Fruit fly (Drosophila melanogaster): ENCODE data around the gene Scgdelta.

Scgdelta gene

dm6 chrX:1773532-1774346 is 19.9 kb upstream of the Scgdelta start, which contains the start of the genes prage and Adar (continued):
- TF ChIP-seq caup (GFP tag; optimal IDR thresholded peaks at IDR 0.05; ENCODE audit: severe bottlenecking) (no peak), lov (optimal IDR thresholded peaks at IDR 0.05) (no peak), lov (GFP tag; IDR thresholded peaks at IDR 0.05) (no peak), tll (GFP tag; optimal IDR thresholded peaks at IDR 0.05) (no peak), CG13123 (GFP tag; optimal IDR thresholded peaks at IDR 0.05) (no peak), gsb-n (tag; optimal IDR thresholded peaks at IDR 0.05) (no peak), kah (GFP tag; optimal IDR thresholded peaks at IDR 0.05) (no peak), bbx (GFP tag; IDR thresholded peaks at IDR 0.05; ENCODE audit: partially characterized antibody) (peak; percentile 85), da (GFP tag; optimal IDR thresholded peaks at IDR 0.05) (no peak), Sry-δ (GFP tag; optimal IDR thresholded peaks at IDR 0.05) (peak; percentile 90), trh (GFP tag; optimal IDR thresholded peaks at IDR 0.05) (no peak), ro (GFP tag; IDR thresholded peaks at IDR 0.05) (no peak), tin (GFP tag; optimal IDR thresholded peaks at IDR 0.05) (no peak), tx (GFP tag; optimal IDR thresholded peaks at IDR 0.05) (no peak), GATAe (GFP tag; conservative IDR thresholded peaks at IDR 0.05) (no peak), Antp (GFP tag; optimal IDR thresholded peaks at IDR 0.05) (no peak), MESR4 (GFP tag; optimal IDR thresholded peaks at IDR 0.05) (peak; percentile 66), sob (GFP tag; IDR thresholded peaks at IDR 0.05) (peak; percentile 14; the same call in 1 of the 2 replicates), shn (GFP tag; optimal IDR thresholded peaks at IDR 0.05) (no peak), fd96Cb (tag; optimal IDR thresholded peaks at IDR 0.05) (no peak), CG34376 (GFP tag; optimal IDR thresholded peaks at IDR 0.05) (no peak), cato (GFP tag; optimal IDR thresholded peaks at IDR 0.05; ENCODE audit: borderline replicate concordance) (no peak), Atf6 (GFP tag; IDR thresholded peaks at IDR 0.05) (no peak), CG4404 (GFP tag; IDR thresholded peaks at IDR 0.05) (no peak)

- peak; percentile 66; the same call in 1 of the 2 replicates for TF ChIP-seq Bgb (GFP tag; IDR thresholded peaks at IDR 0.05; ENCODE audit: partially characterized antibody)
- TF ChIP-seq CG42726 (GFP tag; IDR thresholded peaks at IDR 0.05; ENCODE audit: partially characterized antibody), result 0 out of 2 replicates have a peak, but pooled peaks have one; percentile 35
- TF ChIP-seq CG11085 (GFP tag; IDR thresholded peaks at IDR 0.05), result no peak
- peak; percentile 72 for TF ChIP-seq gfzf (GFP tag; optimal IDR thresholded peaks at IDR 0.05)
- peak; percentile 19 for TF ChIP-seq mirr (GFP tag; optimal IDR thresholded peaks at IDR 0.05)
- TF ChIP-seq odd (GFP tag; optimal IDR thresholded peaks at IDR 0.05), result no peak
- no peak for TF ChIP-seq Dek (tag; optimal IDR thresholded peaks at IDR 0.05)
- no peak for TF ChIP-seq croc (GFP tag; conservative IDR thresholded peaks at IDR 0.05)
- no peak for TF ChIP-seq CG3407 (GFP tag; optimal IDR thresholded peaks at IDR 0.05)
- no peak for TF ChIP-seq sd (tag; optimal IDR thresholded peaks at IDR 0.05)
- TF ChIP-seq fd3F (GFP tag; optimal IDR thresholded peaks at IDR 0.05), result no peak
- TF ChIP-seq Nf-YB (GFP tag; optimal IDR thresholded peaks at IDR 0.05), result no peak
- TF ChIP-seq CG9215 (GFP tag; IDR thresholded peaks at IDR 0.05), result no peak
- peak; percentile 58 for TF ChIP-seq HmgZ (tag; optimal IDR thresholded peaks at IDR 0.05)
- TF ChIP-seq inv (GFP tag; IDR thresholded peaks at IDR 0.05; ENCODE audit: partially characterized antibody), result peak; percentile 31; the same call in 1 of the 2 replicates
- peak; percentile 67 for TF ChIP-seq CG13287 (GFP tag; IDR thresholded peaks at IDR 0.05; ENCODE audit: partially characterized antibody)
- peak; percentile 53 for TF ChIP-seq CG14965 (GFP tag; optimal IDR thresholded peaks at IDR 0.05; ENCODE audit: borderline replicate concordance)
- TF ChIP-seq ERR (GFP tag; optimal IDR thresholded peaks at IDR 0.05), result peak; percentile 20
- peak; percentile 44 for TF ChIP-seq CG8290 (GFP tag; optimal IDR thresholded peaks at IDR 0.05)
- TF ChIP-seq CG8290 (tag; optimal IDR thresholded peaks at IDR 0.05), result peak in 1 of 2 experiments; percentile 78
- TF ChIP-seq CTCF (GFP tag; optimal IDR thresholded peaks at IDR 0.05), result peak; percentile 95
- no peak for TF ChIP-seq CG12942 (GFP tag; optimal IDR thresholded peaks at IDR 0.05)
- peak; percentile 12 for TF ChIP-seq grau (tag; optimal IDR thresholded peaks at IDR 0.05)
- TF ChIP-seq CG34224 (GFP tag; IDR thresholded peaks at IDR 0.05; ENCODE audit: partially characterized antibody), result peak; percentile 56; the same call in 2 of the 3 replicates
- TF ChIP-seq CG6791 (GFP tag; IDR thresholded peaks at IDR 0.05; ENCODE audit: partially characterized antibody), result peak; percentile 43; the same call in 1 of the 3 replicates
- peak; percentile 82 for TF ChIP-seq Med (GFP tag)
Measured at dm6 chrX:1772626-1773025, 18.8 kb upstream of the Scgdelta start.

Data from whole organism, embryonic.